ENCODE assay signal across 5 fruit fly cellular contexts in genomic region chr2L:10970134-10970533, dm6.
TF ChIP-seq lines count a peak whose summit lies in the region.

TSS of gene Tmem214 (minus strand) at chr2L:10970275.
TSS of gene YL-1 (plus strand) at chr2L:10970443.

- TF ChIP-seq CTCF in whole organism, embryonic (GFP tag; optimal IDR thresholded peaks at IDR 0.05; lab: Kevin White, UChicago), result no peak

TF ChIP-seq in whole organism, adult, 20 proteins besides CTCF, POLR2A, EP300 and RAD21 (continues in another document):
- TF ChIP-seq tj (GFP tag; optimal IDR thresholded peaks at IDR 0.05; lab: Kevin White, UChicago), result no peak
- no peak for TF ChIP-seq Hr96 (GFP tag; optimal IDR thresholded peaks at IDR 0.05; lab: Kevin White, UChicago)
- no peak for TF ChIP-seq CG12768 (GFP tag; optimal IDR thresholded peaks at IDR 0.05; lab: Kevin White, UChicago)
- TF ChIP-seq CG14711 (tag; optimal IDR thresholded peaks at IDR 0.05; lab: Kevin White, UChicago), result peak; percentile 37
- peak; percentile 25 for TF ChIP-seq cic (GFP tag; optimal IDR thresholded peaks at IDR 0.05; lab: Kevin White, UChicago)
- TF ChIP-seq cnc (optimal IDR thresholded peaks at IDR 0.05; lab: Kevin White, UChicago), result no peak
- TF ChIP-seq toe (GFP tag; optimal IDR thresholded peaks at IDR 0.05; lab: Kevin White, UChicago), result no peak
- peak; percentile 62 for TF ChIP-seq bab1 (GFP tag; optimal IDR thresholded peaks at IDR 0.05; lab: Kevin White, UChicago)
- TF ChIP-seq Clk (GFP tag; optimal IDR thresholded peaks at IDR 0.05; lab: Kevin White, UChicago), result no peak
- peak; percentile 36 for TF ChIP-seq Crg-1 (GFP tag; optimal IDR thresholded peaks at IDR 0.05; lab: Kevin White, UChicago)
- TF ChIP-seq ovo (GFP tag; optimal IDR thresholded peaks at IDR 0.05; lab: Kevin White, UChicago), result no peak
- TF ChIP-seq CG11617 (GFP tag; optimal IDR thresholded peaks at IDR 0.05; lab: Kevin White, UChicago), result peak; percentile 40
- TF ChIP-seq CG5204 (GFP tag; optimal IDR thresholded peaks at IDR 0.05; lab: Kevin White, UChicago), result no peak
- TF ChIP-seq CG7045 (GFP tag; optimal IDR thresholded peaks at IDR 0.05; lab: Kevin White, UChicago), result no peak
- peak; percentile 39 for TF ChIP-seq Mnt (GFP tag; optimal IDR thresholded peaks at IDR 0.05; lab: Kevin White, UChicago)
- peak; percentile 9 for TF ChIP-seq CG7101 (tag; optimal IDR thresholded peaks at IDR 0.05; lab: Kevin White, UChicago)
- TF ChIP-seq pad (GFP tag; optimal IDR thresholded peaks at IDR 0.05; lab: Kevin White, UChicago), result peak; percentile 28
- TF ChIP-seq CG33017 (tag; optimal IDR thresholded peaks at IDR 0.05; lab: Kevin White, UChicago), result no peak
- peak; percentile 22 for TF ChIP-seq CG1620 (GFP tag; optimal IDR thresholded peaks at IDR 0.05; lab: Kevin White, UChicago)

TF ChIP-seq in whole organism, embryonic, 481 proteins besides CTCF, POLR2A, EP300 and RAD21 (continues in another document):
- TF ChIP-seq CG33213 (GFP tag; optimal IDR thresholded peaks at IDR 0.05; lab: Kevin White, UChicago), result peak; percentile 10
- TF ChIP-seq CG12391 (tag; optimal IDR thresholded peaks at IDR 0.05; lab: Kevin White, UChicago), result peak; percentile 27
- TF ChIP-seq CG42726 (GFP tag; IDR thresholded peaks at IDR 0.05; lab: Robert Waterston, UW; ENCODE audit: partially characterized antibody), result 0 out of 2 replicates have a peak, but pooled peaks have one; percentile 6
- no peak for TF ChIP-seq Usf (GFP tag; optimal IDR thresholded peaks at IDR 0.05; lab: Kevin White, UChicago)
- TF ChIP-seq CG6813 (GFP tag; optimal IDR thresholded peaks at IDR 0.05; lab: Kevin White, UChicago), result no peak
- no peak for TF ChIP-seq prd (optimal IDR thresholded peaks at IDR 0.05; lab: Kevin White, UChicago)
- TF ChIP-seq prd (GFP tag; IDR thresholded peaks at IDR 0.05; lab: Robert Waterston, UW), result no peak
- TF ChIP-seq twi (tag; optimal IDR thresholded peaks at IDR 0.05; lab: Kevin White, UChicago), result peak; percentile 3
- TF ChIP-seq CG11456 (GFP tag; IDR thresholded peaks at IDR 0.05; lab: Robert Waterston, UW), result no peak
- peak; percentile 6 for TF ChIP-seq CG2120 (GFP tag; optimal IDR thresholded peaks at IDR 0.05; lab: Kevin White, UChicago)
- TF ChIP-seq CG18262 (tag; optimal IDR thresholded peaks at IDR 0.05; lab: Kevin White, UChicago), result peak; percentile 3
- peak; percentile 15 for TF ChIP-seq Fer1 (GFP tag; optimal IDR thresholded peaks at IDR 0.05; lab: Kevin White, UChicago)
- peak; percentile 98 for TF ChIP-seq YL-1 (GFP tag; optimal IDR thresholded peaks at IDR 0.05; lab: Kevin White, UChicago)
- peak; percentile 53 for TF ChIP-seq CG30020 (tag; optimal IDR thresholded peaks at IDR 0.05; lab: Kevin White, UChicago)
- peak; percentile 45 for TF ChIP-seq CG17829 (tag; optimal IDR thresholded peaks at IDR 0.05; lab: Kevin White, UChicago)
- peak; percentile 39 for TF ChIP-seq CG8924 (tag; optimal IDR thresholded peaks at IDR 0.05; lab: Kevin White, UChicago)
- no peak for TF ChIP-seq CG31365 (tag; optimal IDR thresholded peaks at IDR 0.05; lab: Kevin White, UChicago)
- peak; percentile 59 for TF ChIP-seq CG3847 (GFP tag; IDR thresholded peaks at IDR 0.05; lab: Robert Waterston, UW)

TF ChIP-seq in whole organism, prepupa, 60 proteins besides CTCF, POLR2A, EP300 and RAD21 (continues in another document):
- TF ChIP-seq esn (GFP tag; optimal IDR thresholded peaks at IDR 0.05; lab: Kevin White, UChicago), result peak; percentile 3
- no peak for TF ChIP-seq Hr39 (GFP tag; optimal IDR thresholded peaks at IDR 0.05; lab: Kevin White, UChicago)
- TF ChIP-seq CG6808 (GFP tag; optimal IDR thresholded peaks at IDR 0.05; lab: Kevin White, UChicago), result no peak
- TF ChIP-seq vri (GFP tag; optimal IDR thresholded peaks at IDR 0.05; lab: Kevin White, UChicago), result peak; percentile 62
- no peak for TF ChIP-seq CG16779 (tag; optimal IDR thresholded peaks at IDR 0.05; lab: Kevin White, UChicago)
- no peak for TF ChIP-seq salr (GFP tag; optimal IDR thresholded peaks at IDR 0.05; lab: Kevin White, UChicago)
- no peak for TF ChIP-seq Sox15 (GFP tag; optimal IDR thresholded peaks at IDR 0.05; lab: Kevin White, UChicago)
- no peak for TF ChIP-seq CG8319 (GFP tag; optimal IDR thresholded peaks at IDR 0.05; lab: Kevin White, UChicago)
- TF ChIP-seq Ets96B (tag; optimal IDR thresholded peaks at IDR 0.05; lab: Kevin White, UChicago), result no peak
- TF ChIP-seq Gug (GFP tag; IDR thresholded peaks at IDR 0.05; lab: Robert Waterston, UW), result no peak
- no peak for TF ChIP-seq topi (GFP tag; optimal IDR thresholded peaks at IDR 0.05; lab: Kevin White, UChicago)
- TF ChIP-seq Ets21C (GFP tag; optimal IDR thresholded peaks at IDR 0.05; lab: Kevin White, UChicago), result no peak
- no peak for TF ChIP-seq CG6792 (GFP tag; optimal IDR thresholded peaks at IDR 0.05; lab: Kevin White, UChicago)
- TF ChIP-seq CG7368 (GFP tag; optimal IDR thresholded peaks at IDR 0.05; lab: Kevin White, UChicago), result no peak
- TF ChIP-seq Hr38 (GFP tag; optimal IDR thresholded peaks at IDR 0.05; lab: Kevin White, UChicago), result no peak
- no peak for TF ChIP-seq CG8632 (GFP tag; optimal IDR thresholded peaks at IDR 0.05; lab: Kevin White, UChicago)
- peak; percentile 95 for TF ChIP-seq fkh (GFP tag; optimal IDR thresholded peaks at IDR 0.05; lab: Kevin White, UChicago)
- TF ChIP-seq OdsH (GFP tag; optimal IDR thresholded peaks at IDR 0.05; lab: Kevin White, UChicago), result no peak
- peak; percentile 7 for TF ChIP-seq CG3032 (tag; optimal IDR thresholded peaks at IDR 0.05; lab: Kevin White, UChicago)
- TF ChIP-seq CG6163 (GFP tag; IDR thresholded peaks at IDR 0.05; lab: Robert Waterston, UW), result no peak
- peak; percentile 75 for TF ChIP-seq Eip78C (GFP tag; lab: Kevin White, UChicago)

TF ChIP-seq in whole organism, pupa, 21 proteins besides CTCF, POLR2A, EP300 and RAD21:
- TF ChIP-seq CG10348 (GFP tag; IDR thresholded peaks at IDR 0.05; lab: Robert Waterston, UW) (no peak), CG13204 (GFP tag; optimal IDR thresholded peaks at IDR 0.05; lab: Kevin White, UChicago) (no peak), rn (GFP tag; IDR thresholded peaks at IDR 0.05; lab: Robert Waterston, UW) (no peak), Pif1B (GFP tag; optimal IDR thresholded peaks at IDR 0.05; lab: Kevin White, UChicago) (no peak), CG8159 (tag; optimal IDR thresholded peaks at IDR 0.05; lab: Kevin White, UChicago) (peak; percentile 0), gl (tag; optimal IDR thresholded peaks at IDR 0.05; lab: Kevin White, UChicago) (no peak), fd96Ca (GFP tag; IDR thresholded peaks at IDR 0.05; lab: Robert Waterston, UW) (0 out of 3 replicates have a peak, but pooled peaks have one; percentile 14), CG8301 (tag; optimal IDR thresholded peaks at IDR 0.05; lab: Kevin White, UChicago) (no peak), Ets98B (GFP tag; IDR thresholded peaks at IDR 0.05; lab: Robert Waterston, UW) (no peak), CG17806 (tag; optimal IDR thresholded peaks at IDR 0.05; lab: Kevin White, UChicago) (no peak), CG4496 (GFP tag; IDR thresholded peaks at IDR 0.05; lab: Robert Waterston, UW) (no peak), CG15710 (tag; optimal IDR thresholded peaks at IDR 0.05; lab: Kevin White, UChicago) (no peak), CG32121 (GFP tag; IDR thresholded peaks at IDR 0.05; lab: Robert Waterston, UW) (no peak)

TF ChIP-seq in whole organism, wandering third instar larva, 38 proteins besides CTCF, POLR2A, EP300 and RAD21:
- TF ChIP-seq h (GFP tag; optimal IDR thresholded peaks at IDR 0.05; lab: Kevin White, UChicago), result peak; percentile 2
- peak; percentile 28 for TF ChIP-seq Hnf4 (GFP tag; optimal IDR thresholded peaks at IDR 0.05; lab: Kevin White, UChicago)
- no peak for TF ChIP-seq dl (GFP tag; optimal IDR thresholded peaks at IDR 0.05; lab: Kevin White, UChicago; ENCODE audit: insufficient read depth in 1 of 2, partially characterized antibody in 2 of 2)
- TF ChIP-seq Myc (optimal IDR thresholded peaks at IDR 0.05; lab: Kevin White, UChicago), result peak; percentile 16
- no peak for TF ChIP-seq N (GFP tag; optimal IDR thresholded peaks at IDR 0.05; lab: Kevin White, UChicago)
- TF ChIP-seq Sp1 (GFP tag; optimal IDR thresholded peaks at IDR 0.05; lab: Kevin White, UChicago), result peak; percentile 8
- TF ChIP-seq ey (GFP tag; optimal IDR thresholded peaks at IDR 0.05; lab: Kevin White, UChicago), result no peak
- no peak for TF ChIP-seq Rel (GFP tag; optimal IDR thresholded peaks at IDR 0.05; lab: Kevin White, UChicago)
- TF ChIP-seq Rel (tag; optimal IDR thresholded peaks at IDR 0.05; lab: Kevin White, UChicago), result peak; percentile 33
- no peak for TF ChIP-seq dsf (GFP tag; optimal IDR thresholded peaks at IDR 0.05; lab: Kevin White, UChicago; ENCODE audit: borderline replicate concordance)
